Worm (Caenorhabditis elegans) whole organism, mixed stage, embryonic: ENCODE data around the gene F08D12.3.

ENCODE experiments used
- bed-3 ChIP-seq: fragments of 200-800 bp; sonication (Bioruptor generic); optimal IDR thresholded peaks from 3 replicates; lab custom pipeline; 2018; ENCODE audit warnings: mild to moderate bottlenecking, missing genetic modification characterization, moderate library complexity, missing compliant biosample characterization
- cnd-1 ChIP-seq: fragments of 200-800 bp; sonication (Bioruptor generic); optimal IDR thresholded peaks from 2 replicates; lab custom pipeline; 2018; ENCODE audit warnings: mild to moderate bottlenecking, missing genetic modification characterization, missing compliant biosample characterization
- elt-1 ChIP-seq: sonication (generic microtip); optimal IDR thresholded peaks from 2 replicates; lab custom pipeline; 2017; ENCODE audit warnings: missing genetic modification characterization, mild to moderate bottlenecking, missing compliant biosample characterization, antibody characterized with exemption, moderate library complexity, borderline replicate concordance; ENCODE audit not compliant: insufficient read depth
- elt-3 ChIP-seq: fragments of 150-350 bp; optimal IDR thresholded peaks from 2 replicates; lab custom pipeline; 2014; ENCODE audit warnings: missing biosample characterization, missing genetic modification characterization
- lin-13 ChIP-seq: fragments of 150-350 bp; optimal IDR thresholded peaks from 2 replicates; lab custom pipeline; 2014; ENCODE audit warnings: missing biosample characterization, missing genetic modification characterization
- lin-32 ChIP-seq: fragments of 200-800 bp; sonication (Bioruptor generic); optimal IDR thresholded peaks from 2 replicates; lab custom pipeline; 2018; ENCODE audit warnings: mild to moderate bottlenecking, missing genetic modification characterization, missing compliant biosample characterization
- mep-1 ChIP-seq: fragments of 150-350 bp; optimal IDR thresholded peaks from 2 replicates; lab custom pipeline; 2017; ENCODE audit warnings: missing biosample characterization, missing genetic modification reagents, missing genetic modification characterization, inconsistent platforms
- pha-4 ChIP-seq: fragments of 150-350 bp; optimal IDR thresholded peaks from 2 replicates; lab custom pipeline; 2018; ENCODE audit warnings: missing biosample characterization, missing genetic modification reagents, missing genetic modification characterization
- unc-39 ChIP-seq: fragments of 150-350 bp; optimal IDR thresholded peaks from 2 replicates; lab custom pipeline; 2014; ENCODE audit warnings: missing biosample characterization, missing genetic modification characterization
- unc-62 ChIP-seq: fragments of 150-350 bp; optimal IDR thresholded peaks from 2 replicates; lab custom pipeline; 2014; ENCODE audit warnings: missing biosample characterization, missing genetic modification reagents, missing genetic modification characterization

DNA sequence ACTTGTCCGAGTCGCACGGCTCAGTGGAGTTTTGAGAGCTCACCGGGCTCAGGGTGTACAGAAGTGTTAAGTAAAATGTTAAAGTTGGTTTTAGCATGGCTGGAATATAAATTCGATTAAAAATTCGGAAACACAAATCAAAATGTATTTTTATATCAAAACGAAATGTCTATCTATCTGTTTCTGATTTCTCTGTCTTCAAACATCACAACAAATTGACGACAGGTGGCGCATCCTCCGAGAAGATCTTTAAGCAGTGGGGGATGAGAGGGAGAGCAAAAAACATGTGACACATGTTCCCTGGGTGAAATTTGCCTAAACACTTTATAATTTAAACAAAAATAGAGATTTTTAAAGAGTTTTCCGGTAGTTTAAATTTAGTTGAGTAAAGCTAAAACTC lies 10.3 kb upstream of the F08D12.3 start, which contains the start of gene F08D12.7:
- no peak for TF ChIP-seq cnd-1 (tag; lab: Kevin White, UChicago)
- no peak for TF ChIP-seq elt-1
- no peak for TF ChIP-seq elt-3 (tag; lab: Kevin White, UChicago)
- TF ChIP-seq mep-1 (tag; lab: Kevin White, UChicago) = no peak
- TF ChIP-seq unc-39 (tag; lab: Kevin White, UChicago) = no peak
- TF ChIP-seq lin-13 (tag; lab: Kevin White, UChicago) = no peak
- TF ChIP-seq pha-4 (tag; lab: Kevin White, UChicago) = no peak
- TF ChIP-seq unc-62 (GFP tag; lab: Kevin White, UChicago) = no peak
- no peak for TF ChIP-seq lin-32 (GFP tag; lab: Kevin White, UChicago)
- no peak for TF ChIP-seq bed-3 (GFP tag; lab: Kevin White, UChicago)
